Fruit fly (Drosophila melanogaster): ENCODE measurements around the gene Pdp.

The Pdp gene

DNA sequence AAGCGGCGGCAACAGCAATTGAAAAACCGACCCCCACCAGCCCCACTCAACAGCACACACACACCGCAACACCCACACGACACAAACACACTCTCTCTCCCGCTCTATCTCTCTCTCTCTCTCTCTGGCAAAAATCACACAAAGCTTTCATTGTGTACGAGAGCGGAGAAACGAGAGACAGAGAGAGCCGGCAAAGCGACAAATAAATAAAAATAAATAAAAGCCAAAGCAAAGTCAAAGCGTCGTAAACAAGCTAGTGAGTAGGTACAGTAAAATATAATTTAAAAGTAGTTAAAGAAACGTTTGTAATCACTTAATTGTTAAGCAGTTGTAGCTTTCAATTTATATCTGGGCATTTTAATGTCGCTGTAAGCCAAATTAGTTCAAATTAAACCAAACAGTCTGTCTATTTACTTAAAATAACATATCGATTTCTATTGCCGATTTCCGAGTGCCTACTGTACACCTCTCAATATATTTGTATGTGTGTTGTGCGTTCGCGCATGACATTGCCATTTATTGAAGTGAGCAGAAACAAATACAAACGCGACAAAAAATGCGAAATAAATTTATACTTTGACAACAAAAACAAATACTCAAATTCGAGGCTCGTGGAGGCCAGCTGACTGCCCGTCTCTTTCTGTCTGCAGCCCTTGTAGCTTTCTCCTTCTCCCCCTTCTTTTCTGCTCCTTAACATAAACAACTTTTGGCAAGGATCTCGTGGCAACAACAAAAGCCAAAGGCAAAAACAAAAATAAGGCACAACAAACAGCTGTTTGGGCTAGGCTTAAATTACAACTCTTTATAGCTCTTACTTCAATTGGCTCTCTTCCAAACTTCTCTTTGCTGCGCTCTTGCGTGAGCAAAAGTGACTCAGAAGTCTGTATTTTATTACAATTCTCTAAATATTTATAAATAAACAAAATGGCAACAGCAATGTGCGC is 37.5 kb downstream of the Pdp start (continued):
- TF ChIP-seq ERR (GFP tag; optimal IDR thresholded peaks at IDR 0.05) (peak; percentile 66), crc (GFP tag; optimal IDR thresholded peaks at IDR 0.05) (peak; percentile 81), CG18011 (GFP tag; optimal IDR thresholded peaks at IDR 0.05) (peak; percentile 72), dmrt99B (tag; optimal IDR thresholded peaks at IDR 0.05) (peak; percentile 91), vnd (GFP tag; IDR thresholded peaks at IDR 0.05; ENCODE audit: partially characterized antibody) (no peak), CG9609 (GFP tag; optimal IDR thresholded peaks at IDR 0.05) (peak; percentile 81), Dip3 (GFP tag; optimal IDR thresholded peaks at IDR 0.05) (peak; percentile 93), ac (GFP tag; optimal IDR thresholded peaks at IDR 0.05) (no peak), CrebB (tag; optimal IDR thresholded peaks at IDR 0.05) (peak; percentile 91), pfk (GFP tag; optimal IDR thresholded peaks at IDR 0.05) (peak; percentile 23), CG8359 (GFP tag; optimal IDR thresholded peaks at IDR 0.05; ENCODE audit: borderline replicate concordance) (peak; percentile 58), ken (GFP tag; IDR thresholded peaks at IDR 0.05) (peak; percentile 83), Doc3 (GFP tag; IDR thresholded peaks at IDR 0.05; ENCODE audit: partially characterized antibody) (no peak), Atf6 (GFP tag; IDR thresholded peaks at IDR 0.05) (peak; percentile 95), Lhr (GFP tag; optimal IDR thresholded peaks at IDR 0.05) (no peak), CG8944 (GFP tag; optimal IDR thresholded peaks at IDR 0.05) (peak; percentile 74), nau (GFP tag; optimal IDR thresholded peaks at IDR 0.05) (peak; percentile 82), esg (GFP tag; conservative IDR thresholded peaks at IDR 0.05) (peak; percentile 78), zfh1 (GFP tag; IDR thresholded peaks at IDR 0.05) (peak; percentile 73; the same call in 2 of the 3 replicates), Fer1 (GFP tag; optimal IDR thresholded peaks at IDR 0.05) (peak; percentile 97), dimm (GFP tag; IDR thresholded peaks at IDR 0.05) (peak; percentile 55; the same call in 1 of the 2 replicates), B-H1 (GFP tag; IDR thresholded peaks at IDR 0.05) (peak; percentile 72), CG15073 (GFP tag; optimal IDR thresholded peaks at IDR 0.05) (peak; percentile 24), tgo (GFP tag; IDR thresholded peaks at IDR 0.05) (peak; percentile 92), Neu2 (GFP tag; optimal IDR thresholded peaks at IDR 0.05; ENCODE audit: borderline replicate concordance) (no peak), ab (GFP tag; optimal IDR thresholded peaks at IDR 0.05) (peak; percentile 74), croc (GFP tag; conservative IDR thresholded peaks at IDR 0.05) (peak; percentile 54), CG12769 (tag; optimal IDR thresholded peaks at IDR 0.05) (peak; percentile 94), abd-A (tag; optimal IDR thresholded peaks at IDR 0.05) (peak; percentile 94), Atf3 (GFP tag; optimal IDR thresholded peaks at IDR 0.05) (peak; percentile 65), nerfin-2 (GFP tag; IDR thresholded peaks at IDR 0.05; ENCODE audit: partially characterized antibody) (no peak), lola (GFP tag; optimal IDR thresholded peaks at IDR 0.05) (peak in 1 of 3 experiments; percentile 37), Vsx1 (GFP tag; optimal IDR thresholded peaks at IDR 0.05) (peak; percentile 86), Sox102F (GFP tag; optimal IDR thresholded peaks at IDR 0.05) (peak; percentile 86), gcm2 (GFP tag; optimal IDR thresholded peaks at IDR 0.05) (peak; percentile 87), CG10321 (GFP tag; IDR thresholded peaks at IDR 0.05) (peak; percentile 34; the same call in 1 of the 2 replicates), Hey (tag; optimal IDR thresholded peaks at IDR 0.05) (peak; percentile 66), CG3995 (GFP tag; optimal IDR thresholded peaks at IDR 0.05) (peak; percentile 67), run (tag; optimal IDR thresholded peaks at IDR 0.05) (peak; percentile 71), Bteb2 (GFP tag; optimal IDR thresholded peaks at IDR 0.05) (peak; percentile 87), CG1792 (GFP tag; optimal IDR thresholded peaks at IDR 0.05) (peak; percentile 64), Pdp1 (GFP tag; optimal IDR thresholded peaks at IDR 0.05) (peak; percentile 78 to 84), Optix (GFP tag; IDR thresholded peaks at IDR 0.05) (peak; percentile 48; the same call in 2 of the 3 replicates), da (GFP tag; optimal IDR thresholded peaks at IDR 0.05) (peak; percentile 39), CTCF (GFP tag; optimal IDR thresholded peaks at IDR 0.05) (peak; percentile 38), CG4617 (GFP tag; optimal IDR thresholded peaks at IDR 0.05; ENCODE audit: borderline replicate concordance) (peak; percentile 45), lov (optimal IDR thresholded peaks at IDR 0.05) (no peak), lov (GFP tag; IDR thresholded peaks at IDR 0.05) (no peak)
